Worm (Caenorhabditis elegans) whole organism, young adult: ENCODE results near the gene C09G9.1.

Experiments used
- B0261.1 ChIP-seq: sonication (generic microtip); optimal IDR thresholded peaks from 2 replicates; lab custom pipeline; 2016; ENCODE audit warnings: mild to moderate bottlenecking, missing genetic modification characterization, moderate library complexity, missing compliant biosample characterization
- C06A6.2 ChIP-seq: fragments of 200-800 bp; sonication (Bioruptor generic); conservative IDR thresholded peaks from 2 replicates; pipeline ENCODE4 v1.3.6; 2022; ENCODE audit warnings: missing genetic modification characterization, missing compliant biosample characterization
- D2030.7 ChIP-seq: fragments of 200-800 bp; sonication (Bioruptor generic); IDR thresholded peaks from 2 replicates; pipeline ENCODE4 v1.3.6; 2022; ENCODE audit warnings: missing genetic modification reagents, missing genetic modification characterization, missing compliant biosample characterization
- F39B2.1 ChIP-seq: fragments of 200-800 bp; sonication (Bioruptor generic); IDR thresholded peaks from 2 replicates; pipeline ENCODE4 v1.3.6; 2022; ENCODE audit warnings: missing genetic modification reagents, missing genetic modification characterization, missing compliant biosample characterization
- F52B5.7 ChIP-seq: sonication (generic microtip); optimal IDR thresholded peaks from 2 replicates; lab custom pipeline; 2016; ENCODE audit warnings: mild to moderate bottlenecking, missing genetic modification characterization, missing compliant biosample characterization
- F55B11.4 ChIP-seq: sonication (generic microtip); optimal IDR thresholded peaks from 2 replicates; lab custom pipeline; 2016; ENCODE audit warnings: missing compliant biosample characterization, missing genetic modification characterization, borderline replicate concordance; ENCODE audit not compliant: insufficient read depth
- F57A8.1 ChIP-seq: fragments of 200-800 bp; sonication (Bioruptor generic); optimal IDR thresholded peaks from 2 replicates; lab custom pipeline; 2018; ENCODE audit warnings: mild to moderate bottlenecking, missing genetic modification characterization, moderate library complexity, missing compliant biosample characterization
- F57C9.4 ChIP-seq: sonication (generic microtip); optimal IDR thresholded peaks from 2 replicates; lab custom pipeline; 2017; ENCODE audit warnings: mild to moderate bottlenecking, missing genetic modification characterization, missing compliant biosample characterization
- Y53F4B.3 ChIP-seq: fragments of 200-800 bp; sonication (Bioruptor generic); IDR thresholded peaks from 2 replicates; pipeline ENCODE4 v1.3.6; 2022; ENCODE audit warnings: missing genetic modification reagents, missing genetic modification characterization, missing compliant biosample characterization
- Y95B8A.8 ChIP-seq: fragments of 200-800 bp; sonication (Bioruptor generic); IDR thresholded peaks from 2 replicates; pipeline ENCODE4 v1.3.6; 2022; ENCODE audit warnings: missing genetic modification reagents, missing genetic modification characterization, missing compliant biosample characterization
- ama-1 ChIP-seq, 3 experiments: fragments of 150-350 bp in 1 of 3; sonication (generic microtip) in 2 of 3; optimal IDR thresholded peaks; 2 replicates each; lab custom pipeline; 2014 to 2018; ENCODE audit warnings: missing biosample characterization in 2 of 3, missing genetic modification characterization in 2 of 3, missing genetic modification reagents in 2 of 3
- aptf-2 ChIP-seq: fragments of 200-800 bp; sonication (Bioruptor generic); conservative IDR thresholded peaks from 2 replicates; pipeline ENCODE4 v1.3.6; 2022; ENCODE audit warnings: missing genetic modification reagents, missing genetic modification characterization, missing compliant biosample characterization
- attf-5 ChIP-seq: fragments of 200-800 bp; sonication (Bioruptor generic); optimal IDR thresholded peaks from 2 replicates; lab custom pipeline; 2018; ENCODE audit warnings: mild to moderate bottlenecking, missing genetic modification characterization, missing compliant biosample characterization
- attf-6 ChIP-seq: fragments of 200-800 bp; sonication (Bioruptor generic); IDR thresholded peaks from 2 replicates; pipeline ENCODE4 v1.3.6; 2022; ENCODE audit warnings: missing genetic modification reagents, missing genetic modification characterization, missing compliant biosample characterization
- die-1 ChIP-seq: sonication (generic microtip); optimal IDR thresholded peaks from 2 replicates; lab custom pipeline; 2016; ENCODE audit warnings: missing genotype, mild to moderate bottlenecking, missing genetic modification characterization, missing compliant biosample characterization
- dox-1 ChIP-seq: fragments of 200-800 bp; sonication (Bioruptor generic); IDR thresholded peaks from 2 replicates; pipeline ENCODE4 v1.3.6; 2022; ENCODE audit warnings: missing genetic modification reagents, missing genetic modification characterization, missing compliant biosample characterization
- dpl-1 ChIP-seq: fragments of 150-350 bp; optimal IDR thresholded peaks from 2 replicates; lab custom pipeline; 2014; ENCODE audit warnings: missing biosample characterization, missing genetic modification reagents, missing genetic modification characterization
- egrh-3 ChIP-seq: fragments of 200-800 bp; sonication (Bioruptor generic); IDR thresholded peaks from 2 replicates; pipeline ENCODE4 v1.3.6; 2022; ENCODE audit warnings: missing genetic modification reagents, missing genetic modification characterization, missing compliant biosample characterization
- hrde-1 ChIP-seq: sonication (generic microtip); optimal IDR thresholded peaks from 2 replicates; lab custom pipeline; 2016; ENCODE audit warnings: missing genetic modification characterization, mild to moderate bottlenecking, missing compliant biosample characterization, moderate library complexity, missing genotype, missing genetic modification reagents, borderline replicate concordance
- lin-26 ChIP-seq: fragments of 200-800 bp; sonication (Bioruptor generic); IDR thresholded peaks from 2 replicates; pipeline ENCODE4 v1.3.6; 2022; ENCODE audit warnings: missing genetic modification reagents, missing genetic modification characterization, missing compliant biosample characterization
- lin-40 ChIP-seq: sonication (generic microtip); optimal IDR thresholded peaks from 2 replicates; lab custom pipeline; 2016; ENCODE audit warnings: missing genetic modification characterization, mild to moderate bottlenecking, missing compliant biosample characterization, missing genotype, missing genetic modification reagents
- lin-54 ChIP-seq: fragments of 200-800 bp; sonication (Bioruptor generic); optimal IDR thresholded peaks from 2 replicates; lab custom pipeline; 2018; ENCODE audit warnings: mild to moderate bottlenecking, missing genetic modification characterization, missing compliant biosample characterization
- lir-1 ChIP-seq: fragments of 200-800 bp; sonication (Bioruptor generic); conservative IDR thresholded peaks from 2 replicates; pipeline ENCODE4 v1.3.6; 2022; ENCODE audit warnings: missing genetic modification reagents, missing genetic modification characterization, missing compliant biosample characterization
- lsy-27 ChIP-seq: sonication (generic microtip); optimal IDR thresholded peaks from 2 replicates; lab custom pipeline; 2017; ENCODE audit warnings: missing genetic modification characterization, mild to moderate bottlenecking, missing compliant biosample characterization, antibody characterized with exemption, missing genotype, borderline replicate concordance; ENCODE audit not compliant: insufficient read depth
- mcd-1 ChIP-seq: fragments of 200-800 bp; sonication (Bioruptor generic); IDR thresholded peaks from 2 replicates; pipeline ENCODE4 v1.3.6; 2022; ENCODE audit warnings: missing genetic modification reagents, missing genetic modification characterization, missing compliant biosample characterization
- mel-28 ChIP-seq: sonication (generic microtip); optimal IDR thresholded peaks from 2 replicates; lab custom pipeline; 2016; ENCODE audit warnings: borderline replicate concordance, mild to moderate bottlenecking, missing genetic modification characterization, missing compliant biosample characterization
- mes-4 ChIP-seq: sonication (generic microtip); optimal IDR thresholded peaks from 2 replicates; lab custom pipeline; 2016; ENCODE audit warnings: missing genotype, missing genetic modification characterization, missing compliant biosample characterization
- nhr-80 ChIP-seq: sonication (generic microtip); optimal IDR thresholded peaks from 2 replicates; lab custom pipeline; 2016; ENCODE audit warnings: missing genetic modification characterization, missing compliant biosample characterization
- nhr-90 ChIP-seq: sonication (generic microtip); optimal IDR thresholded peaks from 2 replicates; lab custom pipeline; 2016; ENCODE audit warnings: missing genotype, mild to moderate bottlenecking, missing genetic modification characterization, missing compliant biosample characterization
- rec-8 ChIP-seq, 2 experiments: sonication (generic microtip); optimal IDR thresholded peaks; 2 replicates each; lab custom pipeline; 2016; ENCODE audit warnings: mild to moderate bottlenecking in 2 of 2, missing genetic modification characterization in 2 of 2, missing genetic modification reagents in 2 of 2, missing genotype in 2 of 2, missing biosample characterization in 1 of 2, missing compliant biosample characterization in 1 of 2, moderate library complexity in 1 of 2
- sdz-38 ChIP-seq: sonication (generic microtip); optimal IDR thresholded peaks from 2 replicates; lab custom pipeline; 2016; ENCODE audit warnings: missing genotype, missing genetic modification characterization, missing compliant biosample characterization
- snpc-1.3 ChIP-seq: sonication (generic microtip); optimal IDR thresholded peaks from 2 replicates; lab custom pipeline; 2017; ENCODE audit warnings: missing genetic modification characterization, mild to moderate bottlenecking, missing compliant biosample characterization, antibody characterized with exemption, moderate library complexity, missing genotype, missing genetic modification reagents; ENCODE audit not compliant: insufficient read depth
- somi-1 ChIP-seq: fragments of 200-800 bp; sonication (Bioruptor generic); optimal IDR thresholded peaks from 2 replicates; lab custom pipeline; 2018; ENCODE audit warnings: mild to moderate bottlenecking, missing genetic modification characterization, missing compliant biosample characterization
- tbp1 ChIP-seq: fragments of 200-800 bp; sonication (Bioruptor generic); optimal IDR thresholded peaks from 2 replicates; lab custom pipeline; 2018; ENCODE audit warnings: mild to moderate bottlenecking, missing genetic modification characterization, missing compliant biosample characterization
- tbx-9 ChIP-seq: sonication (generic microtip); optimal IDR thresholded peaks from 2 replicates; lab custom pipeline; 2016; ENCODE audit warnings: borderline replicate concordance, missing genetic modification characterization, inconsistent platforms, missing compliant biosample characterization
- xnd-1 ChIP-seq: sonication (generic microtip); optimal IDR thresholded peaks from 2 replicates; lab custom pipeline; 2016; ENCODE audit warnings: missing genotype, missing genetic modification reagents, missing genetic modification characterization, missing compliant biosample characterization
- zim-3 ChIP-seq: sonication (generic microtip); optimal IDR thresholded peaks from 2 replicates; lab custom pipeline; 2017; ENCODE audit warnings: mild to moderate bottlenecking, missing genetic modification characterization, moderate library complexity, missing compliant biosample characterization

Gene C09G9.1

DNA sequence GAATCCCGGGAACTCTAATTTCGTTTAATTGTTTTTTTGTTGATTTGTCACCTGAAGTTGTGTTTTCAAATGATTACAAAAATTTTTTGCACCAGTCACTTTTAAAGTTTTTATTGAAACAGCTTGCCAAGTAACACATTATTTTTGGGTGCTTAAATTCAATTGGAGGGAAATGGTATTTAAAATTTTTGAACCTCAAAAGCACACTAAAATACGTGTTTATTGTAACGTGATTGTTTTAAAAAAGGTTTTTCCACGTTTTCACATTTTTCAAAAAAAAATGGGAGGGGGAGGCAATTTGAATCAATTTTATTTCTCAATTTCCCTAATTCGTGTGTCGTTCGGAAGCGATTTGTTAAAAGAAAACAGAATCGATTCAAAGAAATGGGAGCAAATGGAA, 44.1 kb downstream of the C09G9.1 start, which contains the start of gene T28C6.5:
Gene T28C6.5, plus strand, starts transcription at position 301 of the 400 bp plus-strand sequence.
- TF ChIP-seq nhr-80 (tag; lab: Kevin White, UChicago) (no peak), mcd-1 (GFP tag; lab: Robert Waterston, UW) (no peak), attf-6 (GFP tag; lab: Robert Waterston, UW) (no peak), nhr-90 (tag; lab: Kevin White, UChicago) (no peak), D2030.7 (GFP tag; lab: Robert Waterston, UW) (no peak), lir-1 (GFP tag; lab: Robert Waterston, UW) (no peak), mel-28 (tag; lab: Kevin White, UChicago) (no peak), sdz-38 (no peak), ama-1 (optimal IDR thresholded peaks at IDR 0.05; lab: Kevin White, UChicago) (no peak), ama-1 (GFP tag; optimal IDR thresholded peaks at IDR 0.05; lab: Kevin White, UChicago) (no peak), xnd-1 (no peak), egrh-3 (GFP tag; lab: Robert Waterston, UW) (no peak), zim-3 (tag; lab: Kevin White, UChicago) (no peak), snpc-1.3 (tag; lab: Kevin White, UChicago) (no peak), C06A6.2 (GFP tag; lab: Robert Waterston, UW) (no peak)

- TF ChIP-seq F39B2.1 (GFP tag; lab: Robert Waterston, UW) (no peak), F52B5.7 (no peak), aptf-2 (GFP tag; lab: Robert Waterston, UW) (no peak), nhr-90 (tag; lab: Kevin White, UChicago) (no peak), dpl-1 (GFP tag; lab: Kevin White, UChicago) (no peak), D2030.7 (GFP tag; lab: Robert Waterston, UW) (no peak), rec-8 (tag; optimal IDR thresholded peaks at IDR 0.05; lab: Kevin White, UChicago) (no peak), Y53F4B.3 (GFP tag; lab: Robert Waterston, UW) (no peak), tbx-9 (no peak), Y95B8A.8 (GFP tag; lab: Robert Waterston, UW) (no peak)
Measured at ce11 chrIV:8820041-8820440, 45.2 kb downstream of the C09G9.1 start, which contains the start of gene T28C6.3. Gene T28C6.3, plus strand, starts transcription at chrIV:8820341.

ce11 chrIV:8819471-8819870, 45.8 kb downstream of the C09G9.1 start:
- TF ChIP-seq attf-5 (GFP tag; lab: Kevin White, UChicago) (no peak), tbp1 (GFP tag; lab: Kevin White, UChicago) (no peak), mes-4 (tag; lab: Kevin White, UChicago) (no peak), lsy-27 (tag; lab: Kevin White, UChicago) (no peak), lin-26 (GFP tag; lab: Robert Waterston, UW) (no peak), F57A8.1 (GFP tag; lab: Kevin White, UChicago) (no peak), die-1 (tag; lab: Kevin White, UChicago) (no peak), ama-1 (optimal IDR thresholded peaks at IDR 0.05; lab: Kevin White, UChicago) (no peak), ama-1 (GFP tag; optimal IDR thresholded peaks at IDR 0.05; lab: Kevin White, UChicago) (no peak), F55B11.4 (tag; lab: Kevin White, UChicago) (no peak), lin-54 (no peak), F57C9.4 (tag; lab: Kevin White, UChicago) (no peak), sdz-38 (no peak), somi-1 (GFP tag; lab: Kevin White, UChicago) (no peak), dox-1 (GFP tag; lab: Robert Waterston, UW) (no peak), hrde-1 (tag; lab: Kevin White, UChicago) (no peak), lin-40 (tag; lab: Kevin White, UChicago) (no peak), B0261.1 (tag; lab: Kevin White, UChicago) (no peak)
